Worm (Caenorhabditis elegans): Measurements from ENCODE around the gene B0284.3.

- TF ChIP-seq jun-1 (tag; optimal IDR thresholded peaks at IDR 0.05): no peak
- no peak for TF ChIP-seq skn-1 (tag; optimal IDR thresholded peaks at IDR 0.05)
- no peak for TF ChIP-seq nhr-76 (tag; optimal IDR thresholded peaks at IDR 0.05)
- TF ChIP-seq nhr-12 (tag; optimal IDR thresholded peaks at IDR 0.05): no peak
- TF ChIP-seq aly-2 (tag; optimal IDR thresholded peaks at IDR 0.05): no peak
Measured at ce11 chrIII:4345034-4345433, 34.6 kb downstream of the B0284.3 start, which contains the start of gene hse-5.
